Worm (Caenorhabditis elegans) whole organism, early embryonic: Measurements from ENCODE around the gene B0198.3.

ENCODE experiments used
- B0310.2 ChIP-seq: sonication (generic microtip); optimal IDR thresholded peaks from 2 replicates; lab custom pipeline; 2016; ENCODE audit warnings: mild to moderate bottlenecking, missing genetic modification characterization, missing compliant biosample characterization
- F13C5.2 ChIP-seq: sonication (generic microtip); optimal IDR thresholded peaks from 2 replicates; lab custom pipeline; 2017; ENCODE audit warnings: mild to moderate bottlenecking, missing genetic modification characterization, inconsistent platforms, missing compliant biosample characterization
- aly-1 ChIP-seq: sonication (generic microtip); optimal IDR thresholded peaks from 2 replicates; lab custom pipeline; 2016; ENCODE audit warnings: missing genetic modification characterization, missing compliant biosample characterization
- ama-1 ChIP-seq: fragments of 150-350 bp; optimal IDR thresholded peaks from 2 replicates; lab custom pipeline; 2014
- ceh-13 ChIP-seq: fragments of 200-800 bp; sonication (Bioruptor generic); optimal IDR thresholded peaks from 2 replicates; lab custom pipeline; 2018; ENCODE audit warnings: mild to moderate bottlenecking, missing genetic modification characterization, missing compliant biosample characterization
- ceh-36 ChIP-seq: sonication (generic microtip); optimal IDR thresholded peaks from 2 replicates; lab custom pipeline; 2016; ENCODE audit warnings: missing genetic modification characterization, inconsistent platforms, missing compliant biosample characterization
- ets-7 ChIP-seq: sonication (generic microtip); optimal IDR thresholded peaks from 2 replicates; lab custom pipeline; 2016; ENCODE audit warnings: missing genotype, missing genetic modification characterization, missing compliant biosample characterization
- flt-1 ChIP-seq: fragments of 200-800 bp; sonication (Bioruptor generic); IDR thresholded peaks from 2 replicates; pipeline ENCODE4 v1.3.6; 2022; ENCODE audit warnings: missing genetic modification characterization, missing compliant biosample characterization
- hmbx-1 ChIP-seq: sonication (generic microtip); optimal IDR thresholded peaks from 2 replicates; lab custom pipeline; 2016; ENCODE audit warnings: mild to moderate bottlenecking, missing genetic modification characterization, missing compliant biosample characterization
- hmg-4 ChIP-seq: fragments of 200-800 bp; sonication (Bioruptor generic); optimal IDR thresholded peaks from 2 replicates; lab custom pipeline; 2018; ENCODE audit warnings: mild to moderate bottlenecking, missing genetic modification characterization, missing compliant biosample characterization
- hnd-1 ChIP-seq: sonication (generic microtip); optimal IDR thresholded peaks from 2 replicates; lab custom pipeline; 2016; ENCODE audit warnings: missing genetic modification characterization, missing compliant biosample characterization
- pes-1 ChIP-seq: fragments of 200-800 bp; sonication (Bioruptor generic); IDR thresholded peaks from 2 replicates; pipeline ENCODE4 v1.3.6; 2022; ENCODE audit warnings: missing genetic modification reagents, missing genetic modification characterization, missing compliant biosample characterization
- scrt-1 ChIP-seq: fragments of 200-800 bp; sonication (Bioruptor generic); IDR thresholded peaks from 2 replicates; pipeline ENCODE4 v1.3.6; 2022; ENCODE audit warnings: missing genetic modification characterization, missing compliant biosample characterization
- sea-1 ChIP-seq: fragments of 200-800 bp; sonication (Bioruptor generic); conservative IDR thresholded peaks from 2 replicates; pipeline ENCODE4 v1.3.6; 2022; ENCODE audit warnings: missing genetic modification characterization, missing compliant biosample characterization
- tbx-11 ChIP-seq: fragments of 200-800 bp; sonication (Bioruptor generic); IDR thresholded peaks from 2 replicates; pipeline ENCODE4 v1.3.6; 2022; ENCODE audit warnings: missing genetic modification characterization, missing compliant biosample characterization
- tbx-37 ChIP-seq: fragments of 200-800 bp; sonication (Bioruptor generic); conservative IDR thresholded peaks from 2 replicates; pipeline ENCODE4 v1.3.6; 2022; ENCODE audit warnings: missing genetic modification reagents, missing genetic modification characterization, missing compliant biosample characterization
- tra-4 ChIP-seq: sonication (generic microtip); optimal IDR thresholded peaks from 2 replicates; lab custom pipeline; 2017; ENCODE audit warnings: missing genetic modification characterization, missing compliant biosample characterization

The B0198.3 gene

ce11 chrX:12036114-12036513 is 20.8 kb downstream of the B0198.3 start:
- TF ChIP-seq tbx-37 (GFP tag; lab: Robert Waterston, UW) (no peak), ceh-36 (tag; lab: Kevin White, UChicago) (no peak), F13C5.2 (tag; lab: Kevin White, UChicago) (peak; percentile 3)

- no peak for TF ChIP-seq scrt-1 (GFP tag; lab: Robert Waterston, UW)
- TF ChIP-seq hmbx-1 (tag; lab: Kevin White, UChicago) = no peak
- no peak for TF ChIP-seq pes-1 (GFP tag; lab: Robert Waterston, UW)
- no peak for TF ChIP-seq F13C5.2 (tag; lab: Kevin White, UChicago)
- no peak for TF ChIP-seq ceh-36 (tag; lab: Kevin White, UChicago)
- no peak for TF ChIP-seq ets-7 (tag; lab: Kevin White, UChicago)
- no peak for TF ChIP-seq tbx-11 (GFP tag; lab: Robert Waterston, UW)
- TF ChIP-seq flt-1 (GFP tag; lab: Robert Waterston, UW) = no peak
- no peak for TF ChIP-seq aly-1 (tag; lab: Kevin White, UChicago)
Observed at ce11 chrX:12034661-12035060, 22.2 kb downstream of the B0198.3 start.

- TF ChIP-seq tra-4 (tag; lab: Kevin White, UChicago) = no peak
- no peak for TF ChIP-seq ceh-36 (tag; lab: Kevin White, UChicago)
- TF ChIP-seq B0310.2 = no peak
- TF ChIP-seq pes-1 (GFP tag; lab: Robert Waterston, UW) = no peak
Observed at ce11 chrX:12033937-12034336, 22.9 kb downstream of the B0198.3 start, which contains the start of gene tsp-20. Gene tsp-20, minus strand, starts transcription at chrX:12034037.

- TF ChIP-seq ceh-13 (GFP tag; lab: Kevin White, UChicago) (no peak), F13C5.2 (tag; lab: Kevin White, UChicago) (no peak), ceh-36 (tag; lab: Kevin White, UChicago) (no peak), hmg-4 (GFP tag; lab: Kevin White, UChicago) (no peak), hnd-1 (no peak), hmbx-1 (tag; lab: Kevin White, UChicago) (no peak), ets-7 (tag; lab: Kevin White, UChicago) (no peak), tra-4 (tag; lab: Kevin White, UChicago) (no peak)
Observed at ce11 chrX:12025070-12025789, 31.6 kb downstream of the B0198.3 start, which contains the start of gene B0198.2. Gene B0198.2, plus strand, starts transcription at chrX:12025739.

ce11 chrX:12022496-12022895 is 34.4 kb downstream of the B0198.3 start:
- no peak for TF ChIP-seq F13C5.2 (tag; lab: Kevin White, UChicago)

ce11 chrX:12021446-12021845 is 35.4 kb downstream of the B0198.3 start:
- TF ChIP-seq ceh-36 (tag; lab: Kevin White, UChicago) = no peak
- no peak for TF ChIP-seq ama-1

- TF ChIP-seq hmbx-1 (tag; lab: Kevin White, UChicago) (no peak), tbx-37 (GFP tag; lab: Robert Waterston, UW) (0 out of 2 replicates have a peak, but pooled peaks have one; percentile 8), sea-1 (GFP tag; lab: Robert Waterston, UW) (no peak), ceh-36 (tag; lab: Kevin White, UChicago) (no peak), F13C5.2 (tag; lab: Kevin White, UChicago) (peak; percentile 47), flt-1 (GFP tag; lab: Robert Waterston, UW) (no peak)
Observed at ce11 chrX:12017908-12018479, 38.9 kb downstream of the B0198.3 start, which contains the start of the genes nmat-1 and ucr-2.1. Gene nmat-1, minus strand, starts transcription at chrX:12018043. Gene ucr-2.1, plus strand, starts transcription at chrX:12018429.

ce11 chrX:12007905-12008466 is 48.9 kb downstream of the B0198.3 start:
- no peak for TF ChIP-seq tbx-11 (GFP tag; lab: Robert Waterston, UW)

- TF ChIP-seq B0310.2 (no peak), tbx-11 (GFP tag; lab: Robert Waterston, UW) (no peak), pes-1 (GFP tag; lab: Robert Waterston, UW) (no peak), flt-1 (GFP tag; lab: Robert Waterston, UW) (no peak), hmg-4 (GFP tag; lab: Kevin White, UChicago) (no peak), hnd-1 (no peak), aly-1 (tag; lab: Kevin White, UChicago) (no peak), tra-4 (tag; lab: Kevin White, UChicago) (no peak), ama-1 (no peak), tbx-37 (GFP tag; lab: Robert Waterston, UW) (no peak), F13C5.2 (tag; lab: Kevin White, UChicago) (no peak), ceh-36 (tag; lab: Kevin White, UChicago) (no peak), scrt-1 (GFP tag; lab: Robert Waterston, UW) (no peak), hmbx-1 (tag; lab: Kevin White, UChicago) (no peak), sea-1 (GFP tag; lab: Robert Waterston, UW) (no peak), ceh-13 (GFP tag; lab: Kevin White, UChicago) (no peak), ets-7 (tag; lab: Kevin White, UChicago) (no peak)
Observed at ce11 chrX:12006470-12006869, 50.4 kb downstream of the B0198.3 start.
